Fruit fly (Drosophila melanogaster) whole organism, embryonic: ENCODE results near the gene CG6409.

Source experiments
- ATbp ChIP-seq: fragments of 200-800 bp; sonication (Bioruptor generic); optimal IDR thresholded peaks from 2 replicates; lab custom pipeline; 2017; ENCODE audit warnings: missing biosample characterization, mild to moderate bottlenecking, missing genetic modification characterization, missing genetic modification reagents
- Abd-B ChIP-seq: fragments of 200-800 bp; sonication (Bioruptor generic); optimal IDR thresholded peaks from 2 replicates; lab custom pipeline; 2018; ENCODE audit warnings: missing biosample characterization, mild to moderate bottlenecking, missing genetic modification characterization, moderate library complexity
- B-H1 ChIP-seq: fragments of 200-800 bp; sonication (Bioruptor generic); IDR thresholded peaks from 3 replicates; pipeline ENCODE4 v1.3.6; 2022; ENCODE audit warnings: missing biosample characterization, missing genetic modification characterization
- CG10147 ChIP-seq: fragments of 200-800 bp; sonication (Bioruptor generic); optimal IDR thresholded peaks from 2 replicates; lab custom pipeline; 2019; ENCODE audit warnings: missing biosample characterization, mild to moderate bottlenecking, missing genetic modification characterization, moderate library complexity
- CG10209 ChIP-seq: fragments of 200-800 bp; sonication (Bioruptor generic); optimal IDR thresholded peaks from 3 replicates; lab custom pipeline; 2017; ENCODE audit warnings: missing biosample characterization, mild to moderate bottlenecking, missing genetic modification characterization, missing genetic modification reagents
- CG11560 ChIP-seq: fragments of 200-800 bp; sonication (Bioruptor generic); IDR thresholded peaks from 3 replicates; pipeline ENCODE4 v1.3.6; 2022; ENCODE audit warnings: missing biosample characterization, missing genetic modification characterization
- CG12155 ChIP-seq: fragments of 200-800 bp; sonication (Bioruptor generic); optimal IDR thresholded peaks from 3 replicates; lab custom pipeline; 2016; ENCODE audit warnings: missing biosample characterization, missing genetic modification characterization
- CG12391 ChIP-seq: fragments of 200-800 bp; sonication (Bioruptor generic); optimal IDR thresholded peaks from 3 replicates; lab custom pipeline; 2018; ENCODE audit warnings: missing biosample characterization, mild to moderate bottlenecking, missing genetic modification characterization, moderate library complexity
- CG12744 ChIP-seq: fragments of 200-800 bp; sonication (Bioruptor generic); optimal IDR thresholded peaks from 2 replicates; lab custom pipeline; 2016; ENCODE audit warnings: missing biosample characterization, missing genetic modification characterization
- CG13424 ChIP-seq: fragments of 200-800 bp; sonication (Bioruptor generic); optimal IDR thresholded peaks from 2 replicates; lab custom pipeline; 2019; ENCODE audit warnings: missing biosample characterization, mild to moderate bottlenecking, missing genetic modification characterization, moderate library complexity
- CG14441 ChIP-seq: fragments of 200-800 bp; sonication (Bioruptor generic); IDR thresholded peaks from 2 replicates; pipeline ENCODE4 v1.3.6; 2022; ENCODE audit warnings: missing biosample characterization, missing genetic modification characterization
- CG1529 ChIP-seq: fragments of 200-800 bp; sonication (Bioruptor generic); optimal IDR thresholded peaks from 3 replicates; lab custom pipeline; 2018; ENCODE audit warnings: missing biosample characterization, missing genetic modification characterization
- CG1602 ChIP-seq: fragments of 200-800 bp; sonication (Bioruptor generic); optimal IDR thresholded peaks from 3 replicates; lab custom pipeline; 2016; ENCODE audit warnings: missing biosample characterization, missing genetic modification characterization
- CG17568 ChIP-seq: fragments of 200-800 bp; sonication (Bioruptor generic); optimal IDR thresholded peaks from 2 replicates; lab custom pipeline; 2018; ENCODE audit warnings: missing biosample characterization, mild to moderate bottlenecking, missing genetic modification characterization, moderate library complexity
- CG18476 ChIP-seq: fragments of 200-800 bp; sonication (Bioruptor generic); optimal IDR thresholded peaks from 2 replicates; lab custom pipeline; 2016; ENCODE audit warnings: missing biosample characterization, mild to moderate bottlenecking, missing genetic modification characterization
- CG2129 ChIP-seq: fragments of 200-800 bp; sonication (Bioruptor generic); IDR thresholded peaks from 2 replicates; pipeline ENCODE4 v1.3.6; 2022; ENCODE audit warnings: missing biosample characterization, missing genetic modification characterization; ENCODE audit not compliant: partially characterized antibody
- CG31388 ChIP-seq: fragments of 200-800 bp; sonication (Bioruptor generic); optimal IDR thresholded peaks from 2 replicates; lab custom pipeline; 2016; ENCODE audit warnings: missing biosample characterization, missing genetic modification characterization
- CG34224 ChIP-seq: fragments of 200-800 bp; sonication (Bioruptor generic); IDR thresholded peaks from 3 replicates; pipeline ENCODE4 v1.3.6; 2022; ENCODE audit warnings: missing biosample characterization, missing genetic modification characterization; ENCODE audit not compliant: partially characterized antibody
- CG7357 ChIP-seq: fragments of 200-800 bp; sonication (Bioruptor generic); IDR thresholded peaks from 3 replicates; pipeline ENCODE4 v1.3.6; 2022; ENCODE audit warnings: missing biosample characterization, missing genetic modification characterization
- CG8359 ChIP-seq: fragments of 200-800 bp; sonication (Bioruptor generic); optimal IDR thresholded peaks from 2 replicates; lab custom pipeline; 2017; ENCODE audit warnings: missing biosample characterization, mild to moderate bottlenecking, missing genetic modification characterization, borderline replicate concordance
- CG8388 ChIP-seq: fragments of 200-800 bp; sonication (Bioruptor generic); optimal IDR thresholded peaks from 2 replicates; lab custom pipeline; 2019; ENCODE audit warnings: missing biosample characterization, mild to moderate bottlenecking, missing genetic modification characterization, moderate library complexity
- CG9727 ChIP-seq: fragments of 200-800 bp; sonication (Bioruptor generic); optimal IDR thresholded peaks from 3 replicates; lab custom pipeline; 2017; ENCODE audit warnings: missing biosample characterization, mild to moderate bottlenecking, missing genetic modification characterization
- Doc3 ChIP-seq: fragments of 200-800 bp; sonication (Bioruptor generic); IDR thresholded peaks from 3 replicates; pipeline ENCODE4 v1.3.6; 2022; ENCODE audit warnings: missing biosample characterization, missing genetic modification characterization; ENCODE audit not compliant: partially characterized antibody
- Ets65A ChIP-seq: fragments of 200-800 bp; sonication (Bioruptor generic); peaks from one replicate; lab custom pipeline; 2016; ENCODE audit warnings: missing biosample characterization, missing genetic modification characterization
- H15 ChIP-seq: fragments of 200-800 bp; sonication (Bioruptor generic); IDR thresholded peaks from 3 replicates; pipeline ENCODE4 v1.3.6; 2022; ENCODE audit warnings: missing biosample characterization, missing genetic modification characterization
- Mes4 ChIP-seq: fragments of 200-800 bp; sonication (Bioruptor generic); optimal IDR thresholded peaks from 2 replicates; lab custom pipeline; 2016; ENCODE audit warnings: missing biosample characterization, missing genetic modification characterization
- NfI ChIP-seq: fragments of 200-800 bp; sonication (Bioruptor generic); optimal IDR thresholded peaks from 3 replicates; lab custom pipeline; 2018; ENCODE audit warnings: missing biosample characterization, mild to moderate bottlenecking, missing genetic modification characterization, moderate library complexity
- Ptx1 ChIP-seq: fragments of 200-800 bp; sonication (Bioruptor generic); IDR thresholded peaks from 2 replicates; pipeline ENCODE4 v1.3.6; 2022; ENCODE audit warnings: missing biosample characterization, missing genetic modification characterization
- Side ChIP-seq: fragments of 200-800 bp; sonication (Bioruptor generic); optimal IDR thresholded peaks from 2 replicates; lab custom pipeline; 2016; ENCODE audit warnings: missing biosample characterization, missing genetic modification characterization
- Sox100B ChIP-seq: fragments of 200-800 bp; sonication (Bioruptor generic); optimal IDR thresholded peaks from 3 replicates; lab custom pipeline; 2018; ENCODE audit warnings: missing biosample characterization, mild to moderate bottlenecking, missing genetic modification characterization
- Trl ChIP-seq, 3 experiments: fragments of >200 bp in 2 of 3; fragments of 200-800 bp in 1 of 3; sonication (Bioruptor generic) in 1 of 3; optimal IDR thresholded peaks; 2 replicates in 1 of 3; 3 replicates in 2 of 3; lab custom pipeline; 2016 to 2017; ENCODE audit warnings: missing biosample characterization in 1 of 3, missing genetic modification characterization in 1 of 3
- bab2 ChIP-seq: fragments of 200-800 bp; sonication (Bioruptor generic); optimal IDR thresholded peaks from 2 replicates; lab custom pipeline; 2016; ENCODE audit warnings: missing biosample characterization, missing genetic modification characterization
- cas ChIP-seq: fragments of 200-800 bp; sonication (Bioruptor generic); IDR thresholded peaks from 2 replicates; pipeline ENCODE4 v1.3.6; 2022; ENCODE audit warnings: missing biosample characterization, missing genetic modification characterization
- esg ChIP-seq: fragments of 200-800 bp; sonication (Bioruptor generic); conservative IDR thresholded peaks from 2 replicates; pipeline ENCODE4 v1.3.6; 2022; ENCODE audit warnings: missing biosample characterization, missing genetic modification characterization
- eyg ChIP-seq: fragments of 200-800 bp; sonication (Bioruptor generic); optimal IDR thresholded peaks from 3 replicates; lab custom pipeline; 2016; ENCODE audit warnings: missing biosample characterization, missing genetic modification characterization
- fd102C ChIP-seq: fragments of 200-800 bp; sonication (Bioruptor generic); optimal IDR thresholded peaks from 2 replicates; lab custom pipeline; 2018; ENCODE audit warnings: missing biosample characterization, mild to moderate bottlenecking, missing genetic modification characterization, moderate library complexity
- gce ChIP-seq: fragments of 200-800 bp; sonication (Bioruptor generic); IDR thresholded peaks from 3 replicates; pipeline ENCODE4 v1.3.6; 2022; ENCODE audit warnings: missing biosample characterization, missing genetic modification characterization
- grn ChIP-seq: fragments of 200-800 bp; sonication (Bioruptor generic); optimal IDR thresholded peaks from 3 replicates; lab custom pipeline; 2017; ENCODE audit warnings: missing biosample characterization, missing genetic modification characterization
- gsb-n ChIP-seq: fragments of 200-800 bp; sonication (Bioruptor generic); optimal IDR thresholded peaks from 3 replicates; lab custom pipeline; 2018; ENCODE audit warnings: missing biosample characterization, mild to moderate bottlenecking, missing genetic modification characterization
- gt ChIP-seq: fragments of 200-800 bp; sonication (Bioruptor generic); IDR thresholded peaks from 2 replicates; pipeline ENCODE4 v1.3.6; 2022; ENCODE audit warnings: missing biosample characterization, missing genetic modification characterization
- hb ChIP-seq: fragments of 200-800 bp; sonication (Bioruptor generic); IDR thresholded peaks from 3 replicates; pipeline ENCODE4 v1.3.6; 2022; ENCODE audit warnings: missing biosample characterization, missing genetic modification characterization; ENCODE audit not compliant: partially characterized antibody
- kay ChIP-seq: fragments of 200-800 bp; sonication (Bioruptor generic); optimal IDR thresholded peaks from 2 replicates; lab custom pipeline; 2016; ENCODE audit warnings: missing biosample characterization, missing genetic modification characterization
- lola ChIP-seq, 3 experiments: fragments of >200 bp in 2 of 3; fragments of 200-800 bp in 1 of 3; sonication (Bioruptor generic) in 1 of 3; optimal IDR thresholded peaks; 2 replicates each; lab custom pipeline; 2017 to 2019; ENCODE audit warnings: missing biosample characterization in 3 of 3, missing genetic modification characterization in 3 of 3, mild to moderate bottlenecking in 1 of 3, moderate library complexity in 1 of 3
- p53 ChIP-seq: fragments of 200-800 bp; sonication (Bioruptor generic); optimal IDR thresholded peaks from 2 replicates; lab custom pipeline; 2016; ENCODE audit warnings: missing biosample characterization, missing genetic modification characterization
- phol ChIP-seq: fragments of 200-800 bp; sonication (Bioruptor generic); optimal IDR thresholded peaks from 3 replicates; lab custom pipeline; 2018; ENCODE audit warnings: missing biosample characterization, mild to moderate bottlenecking, missing genetic modification characterization, moderate library complexity
- pros ChIP-seq: fragments of 200-800 bp; sonication (Bioruptor generic); optimal IDR thresholded peaks from 3 replicates; lab custom pipeline; 2019; ENCODE audit warnings: missing biosample characterization, mild to moderate bottlenecking, missing genetic modification characterization, moderate library complexity
- tgo ChIP-seq: fragments of 200-800 bp; sonication (Bioruptor generic); IDR thresholded peaks from 3 replicates; pipeline ENCODE4 v1.3.6; 2022; ENCODE audit warnings: missing biosample characterization, missing genetic modification characterization
- trh ChIP-seq: fragments of 200-800 bp; sonication (Bioruptor generic); optimal IDR thresholded peaks from 2 replicates; lab custom pipeline; 2016; ENCODE audit warnings: missing biosample characterization, missing genetic modification characterization
- usp ChIP-seq: fragments of >200 bp; optimal IDR thresholded peaks from 2 replicates; lab custom pipeline; 2017; ENCODE audit warnings: missing biosample characterization, missing genetic modification characterization
- zfh2 ChIP-seq: fragments of 200-800 bp; sonication (Bioruptor generic); optimal IDR thresholded peaks from 2 replicates; lab custom pipeline; 2016; ENCODE audit warnings: missing biosample characterization, missing genetic modification characterization

Gene CG6409

DNA sequence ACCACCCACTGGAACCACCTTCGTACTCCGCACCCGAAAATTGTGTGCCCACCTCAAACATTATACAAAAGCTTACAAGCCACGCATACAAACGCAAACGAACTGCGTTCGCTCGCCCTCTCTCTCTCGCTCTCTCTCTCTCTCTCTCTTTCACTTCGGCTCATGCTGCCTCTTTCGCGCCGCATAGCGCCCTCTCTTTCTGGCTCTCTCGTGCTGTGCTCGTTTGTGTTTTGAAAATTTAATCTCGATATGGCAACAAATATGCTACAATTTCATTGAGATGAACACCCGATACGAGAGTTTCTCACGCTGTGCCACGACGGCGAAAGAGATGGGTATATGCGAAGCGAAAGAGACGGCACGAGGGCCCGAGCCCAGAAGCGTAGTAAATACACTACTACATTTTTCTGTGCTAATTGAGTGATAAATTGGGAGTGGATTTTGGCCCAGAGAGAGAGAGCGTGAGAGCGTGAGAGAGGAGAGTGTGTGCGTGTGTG lies 25.6 kb downstream of the CG6409 start (continued):
- TF ChIP-seq CG12391 (tag; lab: Kevin White, UChicago) (no peak), Sox100B (GFP tag; lab: Kevin White, UChicago) (no peak), hb (GFP tag; lab: Robert Waterston, UW) (no peak), Abd-B (peak; percentile 42), CG7357 (GFP tag; lab: Robert Waterston, UW) (no peak), CG31388 (GFP tag; lab: Kevin White, UChicago) (no peak), esg (GFP tag; lab: Robert Waterston, UW) (no peak), trh (GFP tag; lab: Kevin White, UChicago) (no peak), CG8359 (GFP tag; lab: Kevin White, UChicago) (no peak), zfh2 (GFP tag; lab: Kevin White, UChicago) (no peak), CG13424 (tag; lab: Kevin White, UChicago) (peak; percentile 15), phol (tag; lab: Kevin White, UChicago) (no peak), lola (GFP tag; optimal IDR thresholded peaks at IDR 0.05; lab: Kevin White, UChicago) (no peak), fd102C (GFP tag; lab: Kevin White, UChicago) (peak; percentile 23), CG17568 (GFP tag; lab: Kevin White, UChicago) (no peak), CG12155 (GFP tag; lab: Kevin White, UChicago) (no peak), CG1602 (GFP tag; lab: Kevin White, UChicago) (no peak), bab2 (GFP tag; lab: Kevin White, UChicago) (no peak), NfI (GFP tag; lab: Kevin White, UChicago) (peak; percentile 15), CG1529 (GFP tag; lab: Kevin White, UChicago) (no peak), gsb-n (tag; lab: Kevin White, UChicago) (peak; percentile 78), CG12744 (GFP tag; lab: Kevin White, UChicago) (peak; percentile 41), gt (GFP tag; lab: Robert Waterston, UW) (no peak), gce (GFP tag; lab: Robert Waterston, UW) (no peak), B-H1 (GFP tag; lab: Robert Waterston, UW) (no peak), eyg (GFP tag; lab: Kevin White, UChicago) (peak; percentile 8), CG8388 (GFP tag; lab: Kevin White, UChicago) (peak; percentile 7), ATbp (GFP tag; lab: Kevin White, UChicago) (peak; percentile 54), cas (GFP tag; lab: Robert Waterston, UW) (no peak), CG9727 (peak; percentile 21), CG2129 (GFP tag; lab: Robert Waterston, UW) (no peak), grn (GFP tag; lab: Kevin White, UChicago) (peak; percentile 100), tgo (GFP tag; lab: Robert Waterston, UW) (no peak; the same call in 2 of the 3 replicates), p53 (GFP tag; lab: Kevin White, UChicago) (peak; percentile 54), Mes4 (peak; percentile 42), CG10209 (no peak), Side (GFP tag; lab: Kevin White, UChicago) (peak; percentile 50), CG11560 (no peak), H15 (GFP tag; lab: Robert Waterston, UW) (no peak), CG14441 (GFP tag; lab: Robert Waterston, UW) (0 out of 2 replicates have a peak, but pooled peaks have one; percentile 14), Ptx1 (GFP tag; lab: Robert Waterston, UW) (0 out of 2 replicates have a peak, but pooled peaks have one; percentile 11), CG10147 (peak; percentile 24), Ets65A (peak; percentile 90), Doc3 (GFP tag; lab: Robert Waterston, UW) (no peak), Trl (optimal IDR thresholded peaks at IDR 0.05; lab: Kevin White, UChicago) (peak; percentile 96 to 99), Trl (GFP tag; optimal IDR thresholded peaks at IDR 0.05; lab: Kevin White, UChicago) (peak; percentile 76), CG18476 (GFP tag; lab: Kevin White, UChicago) (no peak), pros (peak; percentile 81), kay (GFP tag; lab: Kevin White, UChicago) (no peak), usp (GFP tag; lab: Kevin White, UChicago) (no peak), CG34224 (GFP tag; lab: Robert Waterston, UW) (no peak; the same call in 2 of the 3 replicates)
